Fruit fly (Drosophila melanogaster) S2 (cell line): ENCODE results near the gene SPH93.

Experiments
- CG8478 ChIP-seq: fragments of >200 bp; optimal IDR thresholded peaks from 2 replicates; lab custom pipeline; 2018
- CTCF ChIP-seq, 2 experiments: fragments of >200 bp; optimal IDR thresholded peaks; 2 replicates each; lab custom pipeline; 2018

- TF ChIP-seq CG8478 (lab: Kevin White, UChicago): no peak
- TF ChIP-seq CTCF (optimal IDR thresholded peaks at IDR 0.05; lab: Kevin White, UChicago): no peak
These were observed 30.5 kb upstream of the SPH93 start, which contains the start of gene CG43220 for dm6 chr2L:17486264-17486663.
